Fruit fly (Drosophila melanogaster): ENCODE data around the gene Dsor1.

DNA sequence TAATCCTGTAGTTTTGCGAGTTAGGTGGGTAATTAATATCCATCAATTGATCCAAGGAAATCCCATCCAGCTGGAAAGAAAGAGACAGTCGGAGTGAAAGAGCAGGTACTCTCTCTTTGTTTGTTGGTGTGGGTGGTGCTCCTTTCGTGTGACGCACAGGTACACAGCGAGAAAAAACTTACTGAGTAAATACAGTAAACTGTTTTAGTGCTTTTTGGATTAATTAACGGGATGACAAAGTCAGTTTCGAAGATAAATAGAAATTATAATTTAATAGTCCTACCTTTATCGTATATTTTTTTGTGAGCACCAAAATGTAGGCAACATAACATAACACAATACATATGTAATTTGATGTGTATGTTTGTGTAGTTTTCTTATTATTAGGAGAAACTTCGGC, 898 bp downstream of the Dsor1 start:
- TF ChIP-seq Sin3A (optimal IDR thresholded peaks at IDR 0.05) (no peak), psq (optimal IDR thresholded peaks at IDR 0.05) (no peak), h (optimal IDR thresholded peaks at IDR 0.05) (no peak)
